Fruit fly (Drosophila melanogaster) whole organism, wandering third instar larva: ENCODE results near the gene Sf3b3.

Experiments used
- Abd-B ChIP-seq: fragments of >200 bp; optimal IDR thresholded peaks from 2 replicates; lab custom pipeline; 2017; ENCODE audit warnings: missing biosample characterization, missing genetic modification characterization
- Dfd ChIP-seq: fragments of >200 bp; optimal IDR thresholded peaks from 2 replicates; lab custom pipeline; 2017; ENCODE audit warnings: missing biosample characterization, missing genetic modification characterization
- N ChIP-seq: fragments of >200 bp; optimal IDR thresholded peaks from 2 replicates; lab custom pipeline; 2018; ENCODE audit warnings: missing biosample characterization, missing external identifiers, missing genetic modification characterization
- OdsH ChIP-seq: fragments of 200-800 bp; sonication (Bioruptor generic); optimal IDR thresholded peaks from 2 replicates; lab custom pipeline; 2016; ENCODE audit warnings: missing biosample characterization, mild to moderate bottlenecking, missing genetic modification characterization
- foxo ChIP-seq, 2 experiments: fragments of 200-800 bp; sonication (Bioruptor generic); optimal IDR thresholded peaks; 2 replicates in 1 of 2; 3 replicates in 1 of 2; lab custom pipeline; 2016 to 2017; ENCODE audit warnings: missing biosample characterization in 2 of 2, missing genetic modification characterization in 2 of 2
- pan ChIP-seq: fragments of >200 bp; optimal IDR thresholded peaks from 2 replicates; lab custom pipeline; 2017
- sage ChIP-seq: fragments of 200-800 bp; sonication (Bioruptor generic); optimal IDR thresholded peaks from 2 replicates; lab custom pipeline; 2016; ENCODE audit warnings: missing biosample characterization, mild to moderate bottlenecking, missing genetic modification characterization
- tai ChIP-seq: sonication (Bioruptor generic); optimal IDR thresholded peaks from 2 replicates; lab custom pipeline; 2016; ENCODE audit warnings: missing biosample characterization, missing genetic modification characterization
- usp ChIP-seq: fragments of >200 bp; optimal IDR thresholded peaks from 2 replicates; lab custom pipeline; 2017; ENCODE audit warnings: missing biosample characterization, missing genetic modification characterization

dm6 chr3L:808725-809537 is 24.3 kb downstream of the Sf3b3 start:
- TF ChIP-seq Dfd (GFP tag; lab: Kevin White, UChicago) = no peak
- TF ChIP-seq usp (GFP tag; lab: Kevin White, UChicago) = no peak
- TF ChIP-seq tai (GFP tag; lab: Kevin White, UChicago) = no peak
- TF ChIP-seq OdsH = no peak
- TF ChIP-seq pan (lab: Kevin White, UChicago) = no peak
- no peak for TF ChIP-seq Abd-B (GFP tag; lab: Kevin White, UChicago)
- no peak for TF ChIP-seq sage
- no peak for TF ChIP-seq foxo (GFP tag; optimal IDR thresholded peaks at IDR 0.05; lab: Kevin White, UChicago)
- no peak for TF ChIP-seq N
